Fruit fly (Drosophila melanogaster): ENCODE results near the gene DCP2.

The DCP2 gene

dm6 chr3L:15847655-15848054 lies 21.4 kb upstream of the DCP2 start (continued):
- TF ChIP-seq esn (GFP tag; optimal IDR thresholded peaks at IDR 0.05) (peak; percentile 59), vri (GFP tag; optimal IDR thresholded peaks at IDR 0.05) (no peak), cyc (GFP tag; optimal IDR thresholded peaks at IDR 0.05) (peak; percentile 43), Hr4 (GFP tag; optimal IDR thresholded peaks at IDR 0.05) (no peak), Smox (GFP tag; optimal IDR thresholded peaks at IDR 0.05) (peak; percentile 37), CG8119 (GFP tag; IDR thresholded peaks at IDR 0.05) (no peak), fd59A (GFP tag; optimal IDR thresholded peaks at IDR 0.05) (peak; percentile 26), CG1621 (tag; optimal IDR thresholded peaks at IDR 0.05) (no peak), dsx (GFP tag; optimal IDR thresholded peaks at IDR 0.05; ENCODE audit: poor library complexity, severe bottlenecking) (no peak), Blimp-1 (GFP tag; optimal IDR thresholded peaks at IDR 0.05) (peak; percentile 15), Ets96B (tag; optimal IDR thresholded peaks at IDR 0.05) (no peak), eg (GFP tag; IDR thresholded peaks at IDR 0.05) (no peak), pdm3 (GFP tag; optimal IDR thresholded peaks at IDR 0.05) (peak; percentile 4), lz (GFP tag; optimal IDR thresholded peaks at IDR 0.05) (peak; percentile 27), CG6792 (GFP tag; optimal IDR thresholded peaks at IDR 0.05) (peak; percentile 19), topi (GFP tag; optimal IDR thresholded peaks at IDR 0.05) (peak; percentile 59), CG4318 (GFP tag; optimal IDR thresholded peaks at IDR 0.05) (no peak), Sox14 (GFP tag; optimal IDR thresholded peaks at IDR 0.05) (no peak)

DNA sequence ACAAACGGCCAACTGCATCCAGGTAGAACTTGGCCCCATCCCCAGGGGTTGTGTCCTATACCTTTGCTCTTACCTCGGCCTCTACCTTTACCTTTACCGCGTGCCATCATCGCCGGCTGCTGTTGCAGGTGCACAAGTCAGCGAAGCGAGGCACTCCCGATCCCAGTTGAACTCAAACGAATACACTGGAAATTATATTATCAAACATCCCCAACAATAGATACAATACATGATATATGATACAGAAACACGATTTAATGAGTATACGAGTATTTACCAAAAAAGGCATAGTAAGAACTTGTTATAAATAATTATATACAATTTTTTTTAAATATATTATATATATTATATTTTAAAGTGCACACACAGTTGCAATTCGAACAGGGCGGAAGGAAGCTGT lies 21.0 kb upstream of the DCP2 start:
- TF ChIP-seq Ets96B (tag; optimal IDR thresholded peaks at IDR 0.05) (peak; percentile 9), fd85E (GFP tag; optimal IDR thresholded peaks at IDR 0.05) (no peak), esn (GFP tag; optimal IDR thresholded peaks at IDR 0.05) (no peak), svp (GFP tag) (peak; percentile 69), dsx (GFP tag; optimal IDR thresholded peaks at IDR 0.05; ENCODE audit: poor library complexity, severe bottlenecking) (peak; percentile 16)

DNA sequence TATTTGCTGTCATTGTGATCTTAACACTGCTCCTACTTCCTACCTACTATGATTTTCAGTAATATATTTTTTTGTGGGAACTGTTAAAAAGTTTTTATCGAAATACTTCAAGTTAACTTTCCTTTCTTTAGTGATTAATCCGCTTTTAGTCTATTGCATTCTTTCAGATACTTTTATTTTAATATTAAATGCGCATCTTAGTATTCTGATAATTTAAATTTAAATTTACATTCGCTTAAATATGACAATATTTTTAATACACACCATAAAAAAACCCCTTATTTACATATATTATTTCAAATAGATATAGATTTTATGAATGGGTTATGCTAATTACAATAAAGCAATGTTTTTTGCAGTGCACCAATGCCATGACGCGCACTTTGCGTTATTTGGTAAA lies 18.4 kb upstream of the DCP2 start:
- TF ChIP-seq svp (GFP tag), result peak; percentile 52
- TF ChIP-seq cyc (GFP tag; optimal IDR thresholded peaks at IDR 0.05), result no peak
- TF ChIP-seq dsx (GFP tag; optimal IDR thresholded peaks at IDR 0.05; ENCODE audit: poor library complexity, severe bottlenecking), result no peak
- no peak for TF ChIP-seq CG32006 (GFP tag; optimal IDR thresholded peaks at IDR 0.05)
- no peak for TF ChIP-seq Hr38 (GFP tag; optimal IDR thresholded peaks at IDR 0.05)
- no peak for TF ChIP-seq OdsH (GFP tag; optimal IDR thresholded peaks at IDR 0.05)
- TF ChIP-seq Ets21C (GFP tag; optimal IDR thresholded peaks at IDR 0.05), result no peak
- no peak for TF ChIP-seq net (GFP tag; optimal IDR thresholded peaks at IDR 0.05)
- TF ChIP-seq Eip75B (GFP tag; optimal IDR thresholded peaks at IDR 0.05), result no peak
- no peak for TF ChIP-seq Met (GFP tag; optimal IDR thresholded peaks at IDR 0.05)
- no peak for TF ChIP-seq salr (GFP tag; optimal IDR thresholded peaks at IDR 0.05)
- TF ChIP-seq fkh (GFP tag; optimal IDR thresholded peaks at IDR 0.05), result no peak
- TF ChIP-seq CG6163 (GFP tag; IDR thresholded peaks at IDR 0.05), result no peak
- TF ChIP-seq Eip78C (GFP tag), result peak; percentile 46
- no peak for TF ChIP-seq CG3032 (tag; optimal IDR thresholded peaks at IDR 0.05)

DNA sequence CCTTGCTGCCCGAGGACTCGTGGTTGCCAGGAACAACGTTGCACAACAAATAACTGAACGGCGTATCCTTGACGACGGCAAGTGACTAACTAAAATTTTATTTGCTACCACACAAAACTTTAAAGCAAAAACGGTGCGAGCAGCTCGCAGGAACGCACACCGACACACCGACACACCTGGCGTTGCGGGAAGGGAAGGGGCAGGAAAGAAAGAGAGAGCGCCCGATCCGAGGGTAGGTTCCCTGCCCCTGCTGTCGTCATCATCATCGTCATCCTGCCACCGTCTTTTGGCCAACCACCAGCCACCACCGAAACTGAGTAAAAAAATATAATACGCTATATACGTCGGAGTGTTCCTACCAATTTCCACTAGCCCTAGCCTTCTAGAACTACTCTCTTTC lies 17.7 kb upstream of the DCP2 start, which contains the start of gene meru:
TSS of gene meru (minus strand) at position 101 of the 400 bp plus-strand sequence.
- TF ChIP-seq Hr38 (GFP tag; optimal IDR thresholded peaks at IDR 0.05), result no peak

DNA sequence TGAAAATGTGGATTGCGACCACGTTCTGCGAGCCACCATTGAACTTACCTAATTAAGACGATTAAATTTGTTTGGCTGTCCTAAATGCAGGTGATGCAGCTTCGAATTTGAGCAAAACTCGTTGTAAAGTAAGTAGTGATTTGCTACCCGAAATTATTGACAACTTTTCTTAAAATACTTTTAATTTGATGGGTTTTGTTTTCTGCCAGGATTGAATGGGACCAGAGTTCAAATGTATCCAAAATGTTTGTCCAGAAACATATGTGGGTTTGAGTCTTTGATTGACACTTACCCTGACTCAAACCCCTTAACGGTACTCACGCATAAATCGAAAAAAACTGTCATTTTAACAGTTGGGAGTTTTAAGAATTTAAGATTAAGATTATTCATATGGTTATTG lies 11.0 kb upstream of the DCP2 start, which contains the start of gene CG15715:
TSS of gene CG15715 (minus strand) at position 274 of the 400 bp plus-strand sequence.
- TF ChIP-seq fd59A (GFP tag; optimal IDR thresholded peaks at IDR 0.05), result no peak
- TF ChIP-seq Blimp-1 (GFP tag; optimal IDR thresholded peaks at IDR 0.05), result peak; percentile 4
- no peak for TF ChIP-seq ss (GFP tag; optimal IDR thresholded peaks at IDR 0.05)
- TF ChIP-seq CG11902 (GFP tag; optimal IDR thresholded peaks at IDR 0.05), result no peak
- peak; percentile 1 for TF ChIP-seq CG3032 (tag; optimal IDR thresholded peaks at IDR 0.05)
- no peak for TF ChIP-seq OdsH (GFP tag; optimal IDR thresholded peaks at IDR 0.05)

Data from whole organism, prepupa.